Fruit fly (Drosophila melanogaster): Measurements from ENCODE around the gene Pgant6.

Pgant6 gene

DNA sequence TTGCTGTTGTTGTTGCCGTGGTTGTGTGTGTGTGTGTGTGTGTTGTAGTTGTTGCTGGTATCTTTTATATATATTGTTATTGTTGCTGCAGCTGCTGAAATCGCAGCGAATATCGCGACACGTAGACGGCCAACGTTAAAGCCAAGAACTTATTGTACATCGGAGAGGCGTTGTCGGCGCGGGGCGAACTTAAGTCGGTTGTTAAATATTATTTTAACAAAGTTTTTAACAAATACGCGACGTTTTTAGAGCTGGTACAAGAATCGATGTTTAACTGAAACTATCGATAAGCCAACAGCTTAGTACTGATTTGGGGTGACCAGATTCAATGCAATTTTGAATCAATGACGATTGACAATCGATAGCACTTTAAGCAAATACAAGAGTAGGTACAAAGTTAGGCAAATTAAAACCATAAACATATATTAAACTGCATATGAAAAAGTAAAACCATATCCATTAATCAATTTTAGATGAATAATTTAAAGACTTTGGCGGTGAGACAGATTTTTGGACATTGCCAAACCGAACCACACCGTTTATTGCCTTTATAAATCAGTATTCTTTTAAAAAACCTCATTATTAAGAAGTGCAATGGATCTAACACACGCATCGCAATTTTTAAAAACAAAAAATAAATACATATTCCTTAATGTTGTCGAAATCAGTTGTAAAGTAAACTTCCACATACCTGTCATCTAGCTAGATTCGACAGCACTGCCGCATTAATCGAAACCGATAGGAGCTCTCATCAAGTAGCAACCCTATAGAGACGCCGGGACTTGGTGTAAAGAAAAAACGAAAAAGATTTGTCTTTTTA is 15.6 kb upstream of the Pgant6 start, which contains the start of the genes Mrtf and Non2 (continued):
- TF ChIP-seq otp (GFP tag; IDR thresholded peaks at IDR 0.05) (peak; percentile 17; the same call in 1 of the 3 replicates), Sry-δ (GFP tag; optimal IDR thresholded peaks at IDR 0.05) (peak; percentile 91), CG6813 (GFP tag; optimal IDR thresholded peaks at IDR 0.05) (no peak), Fer1 (GFP tag; optimal IDR thresholded peaks at IDR 0.05) (peak; percentile 26), HmgD (GFP tag; optimal IDR thresholded peaks at IDR 0.05) (no peak), mirr (GFP tag; optimal IDR thresholded peaks at IDR 0.05) (no peak), MESR4 (GFP tag; optimal IDR thresholded peaks at IDR 0.05) (peak; percentile 47), CG2199 (GFP tag; IDR thresholded peaks at IDR 0.05) (no peak), CG8388 (GFP tag; optimal IDR thresholded peaks at IDR 0.05) (peak; percentile 17), seq (GFP tag; IDR thresholded peaks at IDR 0.05) (no peak), ewg (GFP tag; optimal IDR thresholded peaks at IDR 0.05) (peak; percentile 23), Side (GFP tag; optimal IDR thresholded peaks at IDR 0.05) (peak; percentile 30), Taf1 (GFP tag; IDR thresholded peaks at IDR 0.05) (no peak), fd102C (GFP tag; optimal IDR thresholded peaks at IDR 0.05) (no peak), lab (GFP tag; optimal IDR thresholded peaks at IDR 0.05) (peak; percentile 57), Dref (GFP tag; IDR thresholded peaks at IDR 0.05) (peak; percentile 87), Blimp-1 (GFP tag; optimal IDR thresholded peaks at IDR 0.05) (peak; percentile 11), CG15601 (tag; optimal IDR thresholded peaks at IDR 0.05) (peak; percentile 32), CG5953 (GFP tag; IDR thresholded peaks at IDR 0.05) (peak; percentile 23; the same call in 1 of the 2 replicates), Ets97D (GFP tag; optimal IDR thresholded peaks at IDR 0.05) (peak; percentile 62), B-H1 (GFP tag; IDR thresholded peaks at IDR 0.05) (0 out of 3 replicates have a peak, but pooled peaks have one; percentile 31), cg (GFP tag; optimal IDR thresholded peaks at IDR 0.05) (peak; percentile 91), dm (GFP tag; optimal IDR thresholded peaks at IDR 0.05) (peak; percentile 40), Jarid2 (GFP tag; optimal IDR thresholded peaks at IDR 0.05) (no peak), nerfin-1 (tag; optimal IDR thresholded peaks at IDR 0.05) (peak; percentile 32), gem (tag; optimal IDR thresholded peaks at IDR 0.05) (peak; percentile 75), sr (GFP tag; IDR thresholded peaks at IDR 0.05) (no peak), Opbp (GFP tag; IDR thresholded peaks at IDR 0.05; ENCODE audit: partially characterized antibody) (peak; percentile 81; the same call in 2 of the 3 replicates), CG10321 (GFP tag; IDR thresholded peaks at IDR 0.05) (no peak), wdn (GFP tag; IDR thresholded peaks at IDR 0.05) (peak; percentile 62; the same call in 1 of the 2 replicates), Doc3 (GFP tag; IDR thresholded peaks at IDR 0.05; ENCODE audit: partially characterized antibody) (peak; percentile 76), Max (GFP tag; optimal IDR thresholded peaks at IDR 0.05) (peak; percentile 25), dmrt11E (tag; optimal IDR thresholded peaks at IDR 0.05) (peak; percentile 59), Xbp1 (GFP tag; optimal IDR thresholded peaks at IDR 0.05) (peak; percentile 75), CG10274 (GFP tag; optimal IDR thresholded peaks at IDR 0.05) (peak; percentile 9), NFAT (GFP tag; IDR thresholded peaks at IDR 0.05) (peak; percentile 63), Neu2 (GFP tag; optimal IDR thresholded peaks at IDR 0.05; ENCODE audit: borderline replicate concordance) (peak; percentile 68), bab2 (GFP tag; optimal IDR thresholded peaks at IDR 0.05) (peak; percentile 69), chn (GFP tag; optimal IDR thresholded peaks at IDR 0.05) (peak; percentile 55), peb (GFP tag; IDR thresholded peaks at IDR 0.05) (no peak), slbo (GFP tag; IDR thresholded peaks at IDR 0.05) (peak; percentile 78), p53 (GFP tag; optimal IDR thresholded peaks at IDR 0.05) (no peak), CG15479 (GFP tag; optimal IDR thresholded peaks at IDR 0.05) (no peak), CG1024 (GFP tag; IDR thresholded peaks at IDR 0.05) (no peak), CG8290 (GFP tag; optimal IDR thresholded peaks at IDR 0.05) (no peak), CG8290 (tag; optimal IDR thresholded peaks at IDR 0.05) (peak in 1 of 2 experiments; percentile 28), CG2889 (GFP tag; IDR thresholded peaks at IDR 0.05) (no peak), CG14965 (GFP tag; optimal IDR thresholded peaks at IDR 0.05; ENCODE audit: borderline replicate concordance) (no peak), Pdp1 (GFP tag; optimal IDR thresholded peaks at IDR 0.05) (peak; percentile 49 to 76)

Data from whole organism, embryonic.